Worm (Caenorhabditis elegans) whole organism, L1 larva: ENCODE results near the gene C07G2.5.

Experiments used
- C04F5.9 ChIP-seq: sonication (generic microtip); optimal IDR thresholded peaks from 2 replicates; lab custom pipeline; 2016; ENCODE audit warnings: missing genetic modification characterization, missing compliant biosample characterization
- C34B4.2 ChIP-seq: sonication (generic microtip); optimal IDR thresholded peaks from 2 replicates; lab custom pipeline; 2017; ENCODE audit warnings: mild to moderate bottlenecking, missing genetic modification characterization, missing compliant biosample characterization
- Y116A8C.19 ChIP-seq: sonication (generic microtip); optimal IDR thresholded peaks from 2 replicates; lab custom pipeline; 2016; ENCODE audit warnings: missing compliant biosample characterization, missing genetic modification characterization, borderline replicate concordance
- aly-2 ChIP-seq: fragments of 150-350 bp; optimal IDR thresholded peaks from 2 replicates; lab custom pipeline; 2014; ENCODE audit warnings: missing biosample characterization, missing genetic modification characterization
- blmp-1 ChIP-seq: fragments of 150-350 bp; optimal IDR thresholded peaks from 2 replicates; lab custom pipeline; 2014; ENCODE audit warnings: missing biosample characterization, missing genetic modification characterization
- ceh-63 ChIP-seq: fragments of 200-800 bp; sonication (Bioruptor generic); optimal IDR thresholded peaks from 2 replicates; lab custom pipeline; 2018; ENCODE audit warnings: mild to moderate bottlenecking, missing genetic modification characterization, missing compliant biosample characterization
- ceh-8 ChIP-seq: fragments of 200-800 bp; sonication (Bioruptor generic); optimal IDR thresholded peaks from 2 replicates; lab custom pipeline; 2018; ENCODE audit warnings: mild to moderate bottlenecking, missing genetic modification characterization, moderate library complexity, missing compliant biosample characterization
- ceh-90 ChIP-seq: sonication (generic microtip); optimal IDR thresholded peaks from 2 replicates; lab custom pipeline; 2016; ENCODE audit warnings: missing genetic modification characterization, missing compliant biosample characterization
- dsc-1 ChIP-seq: sonication (generic microtip); optimal IDR thresholded peaks from 2 replicates; lab custom pipeline; 2016; ENCODE audit warnings: mild to moderate bottlenecking, missing genetic modification characterization, missing compliant biosample characterization
- efl-1 ChIP-seq, 4 experiments: fragments of 150-350 bp; optimal IDR thresholded peaks in 3 of 4; peaks in 1 of 4; 1 replicate in 1 of 4; 2 replicates in 3 of 4; lab custom pipeline; 2014; ENCODE audit warnings: missing biosample characterization in 2 of 4, missing genetic modification characterization in 2 of 4, missing genetic modification reagents in 2 of 4
- egl-13 ChIP-seq: sonication (generic microtip); optimal IDR thresholded peaks from 2 replicates; lab custom pipeline; 2016; ENCODE audit warnings: missing genotype, missing genetic modification reagents, missing genetic modification characterization, missing compliant biosample characterization
- elt-2 ChIP-seq: sonication (generic microtip); optimal IDR thresholded peaks from 2 replicates; lab custom pipeline; 2016; ENCODE audit warnings: missing genetic modification characterization, mild to moderate bottlenecking, inconsistent platforms, missing compliant biosample characterization, missing genetic modification reagents
- ets-5 ChIP-seq: fragments of 200-800 bp; sonication (Bioruptor generic); IDR thresholded peaks from 2 replicates; pipeline ENCODE4 v1.3.6; 2022; ENCODE audit warnings: missing genetic modification characterization, missing compliant biosample characterization
- fkh-10 ChIP-seq: sonication (generic microtip); optimal IDR thresholded peaks from 2 replicates; lab custom pipeline; 2017; ENCODE audit warnings: missing biosample characterization, missing genetic modification reagents, missing genetic modification characterization
- fkh-4 ChIP-seq: sonication (generic microtip); optimal IDR thresholded peaks from 2 replicates; lab custom pipeline; 2016; ENCODE audit warnings: missing compliant biosample characterization, missing genetic modification characterization, borderline replicate concordance
- fos-1 ChIP-seq: fragments of 150-350 bp; optimal IDR thresholded peaks from 2 replicates; lab custom pipeline; 2014; ENCODE audit warnings: missing biosample characterization, missing genetic modification characterization
- grh-1 ChIP-seq: fragments of 200-800 bp; sonication (Bioruptor generic); IDR thresholded peaks from 2 replicates; pipeline ENCODE4 v1.3.6; 2022; ENCODE audit warnings: missing genetic modification reagents, missing genetic modification characterization, missing compliant biosample characterization
- hlh-4 ChIP-seq: sonication (generic microtip); optimal IDR thresholded peaks from 2 replicates; lab custom pipeline; 2016; ENCODE audit warnings: mild to moderate bottlenecking, missing genetic modification characterization, missing compliant biosample characterization
- irx-1 ChIP-seq: sonication (generic microtip); optimal IDR thresholded peaks from 2 replicates; lab custom pipeline; 2016; ENCODE audit warnings: missing genetic modification characterization, missing compliant biosample characterization
- jun-1 ChIP-seq: fragments of 150-350 bp; optimal IDR thresholded peaks from 2 replicates; lab custom pipeline; 2014; ENCODE audit warnings: missing biosample characterization, missing genetic modification reagents, missing genetic modification characterization
- lin-13 ChIP-seq: fragments of 150-350 bp; optimal IDR thresholded peaks from 2 replicates; lab custom pipeline; 2014; ENCODE audit warnings: missing biosample characterization, missing genetic modification reagents, missing genetic modification characterization
- lin-15B ChIP-seq: fragments of 150-350 bp; sonication (generic microtip); optimal IDR thresholded peaks from 3 replicates; lab custom pipeline; 2014; ENCODE audit warnings: missing biosample characterization, missing genetic modification characterization
- lir-3 ChIP-seq: sonication (generic microtip); optimal IDR thresholded peaks from 2 replicates; lab custom pipeline; 2016; ENCODE audit warnings: mild to moderate bottlenecking, missing genetic modification characterization, moderate library complexity, missing compliant biosample characterization; ENCODE audit not compliant: poor library complexity
- lsy-2 ChIP-seq, 2 experiments: fragments of 150-350 bp; optimal IDR thresholded peaks; 2 replicates each; lab custom pipeline; 2014; ENCODE audit warnings: missing biosample characterization in 2 of 2, missing genetic modification characterization in 2 of 2
- mab-9 ChIP-seq: fragments of 200-800 bp; sonication (Bioruptor generic); IDR thresholded peaks from 2 replicates; pipeline ENCODE4 v1.3.6; 2022; ENCODE audit warnings: missing genetic modification reagents, missing genetic modification characterization, missing compliant biosample characterization
- mep-1 ChIP-seq: fragments of 150-350 bp; optimal IDR thresholded peaks from 2 replicates; lab custom pipeline; 2014; ENCODE audit warnings: missing biosample characterization, missing genetic modification characterization
- nhr-11 ChIP-seq: fragments of 150-350 bp; optimal IDR thresholded peaks from 2 replicates; lab custom pipeline; 2014; ENCODE audit warnings: missing biosample characterization, missing genetic modification characterization
- nhr-19 ChIP-seq: fragments of 200-800 bp; sonication (Bioruptor generic); conservative IDR thresholded peaks from 2 replicates; pipeline ENCODE4 v1.3.6; 2022; ENCODE audit warnings: missing genetic modification characterization, missing compliant biosample characterization
- nhr-20 ChIP-seq: sonication (generic microtip); optimal IDR thresholded peaks from 2 replicates; lab custom pipeline; 2016; ENCODE audit warnings: mild to moderate bottlenecking, missing genetic modification characterization, missing compliant biosample characterization
- nhr-237 ChIP-seq: fragments of 150-350 bp; optimal IDR thresholded peaks from 2 replicates; lab custom pipeline; 2014; ENCODE audit warnings: missing biosample characterization, missing genetic modification characterization
- nhr-71 ChIP-seq: sonication (generic microtip); optimal IDR thresholded peaks from 2 replicates; lab custom pipeline; 2016; ENCODE audit warnings: mild to moderate bottlenecking, missing genetic modification characterization, moderate library complexity, missing compliant biosample characterization
- nhr-84 ChIP-seq: sonication (generic microtip); optimal IDR thresholded peaks from 2 replicates; lab custom pipeline; 2017; ENCODE audit warnings: missing biosample characterization, missing genetic modification characterization
- nhr-85 ChIP-seq: sonication (generic microtip); peaks from one replicate; lab custom pipeline; 2016; ENCODE audit warnings: missing genetic modification characterization, inconsistent platforms, missing compliant biosample characterization
- pag-3 ChIP-seq: sonication (generic microtip); optimal IDR thresholded peaks from 2 replicates; lab custom pipeline; 2017; ENCODE audit warnings: missing genetic modification characterization, mild to moderate bottlenecking, missing compliant biosample characterization, antibody characterized with exemption, borderline replicate concordance; ENCODE audit not compliant: insufficient read depth
- pax-3 ChIP-seq: fragments of 200-800 bp; sonication (Bioruptor generic); optimal IDR thresholded peaks from 2 replicates; lab custom pipeline; 2018; ENCODE audit warnings: mild to moderate bottlenecking, missing genetic modification characterization, moderate library complexity, missing compliant biosample characterization
- pqm-1 ChIP-seq: sonication (generic microtip); optimal IDR thresholded peaks from 3 replicates; lab custom pipeline; 2017; ENCODE audit warnings: missing biosample characterization, missing genetic modification characterization
- snpc-4 ChIP-seq: fragments of 150-350 bp; optimal IDR thresholded peaks from 2 replicates; lab custom pipeline; 2014; ENCODE audit warnings: missing biosample characterization, missing genetic modification characterization
- sox-4 ChIP-seq: sonication (generic microtip); optimal IDR thresholded peaks from 2 replicates; lab custom pipeline; 2016; ENCODE audit warnings: missing genetic modification characterization, missing compliant biosample characterization
- sup-37 ChIP-seq: fragments of 200-800 bp; sonication (Bioruptor generic); optimal IDR thresholded peaks from 2 replicates; lab custom pipeline; 2018; ENCODE audit warnings: mild to moderate bottlenecking, missing genetic modification characterization, missing compliant biosample characterization
- swsn-7 ChIP-seq: sonication (generic microtip); optimal IDR thresholded peaks from 2 replicates; lab custom pipeline; 2016; ENCODE audit warnings: missing genetic modification characterization, missing compliant biosample characterization
- tlp-1 ChIP-seq: fragments of 150-350 bp; optimal IDR thresholded peaks from 2 replicates; lab custom pipeline; 2014; ENCODE audit warnings: missing biosample characterization, missing genetic modification characterization
- unc-30 ChIP-seq: sonication (generic microtip); optimal IDR thresholded peaks from 2 replicates; lab custom pipeline; 2017; ENCODE audit warnings: missing biosample characterization, missing genetic modification characterization
- unc-62 ChIP-seq: fragments of 150-350 bp; optimal IDR thresholded peaks from 2 replicates; lab custom pipeline; 2014; ENCODE audit warnings: missing biosample characterization, missing genetic modification reagents, missing genetic modification characterization
- unc-86 ChIP-seq: sonication (generic microtip); optimal IDR thresholded peaks from 2 replicates; lab custom pipeline; 2016; ENCODE audit warnings: missing genetic modification characterization, missing compliant biosample characterization
- unc-98 ChIP-seq: fragments of 200-800 bp; sonication (Bioruptor generic); IDR thresholded peaks from 2 replicates; pipeline ENCODE4 v1.3.6; 2022; ENCODE audit warnings: missing genetic modification characterization, missing compliant biosample characterization
- vab-15 ChIP-seq: sonication (generic microtip); optimal IDR thresholded peaks from 2 replicates; lab custom pipeline; 2017; ENCODE audit warnings: missing genotype, mild to moderate bottlenecking, missing genetic modification characterization, missing compliant biosample characterization
- xbp-1 ChIP-seq: sonication (generic microtip); optimal IDR thresholded peaks from 2 replicates; lab custom pipeline; 2016; ENCODE audit warnings: missing genetic modification characterization, missing compliant biosample characterization
- zag-1 ChIP-seq: fragments of 150-350 bp; optimal IDR thresholded peaks from 2 replicates; lab custom pipeline; 2014; ENCODE audit warnings: missing biosample characterization, missing genetic modification characterization

Gene C07G2.5

ce11 chrIII:4506590-4507128, 7.8 kb upstream of the C07G2.5 start:
- TF ChIP-seq efl-1 (optimal IDR thresholded peaks at IDR 0.05; lab: Kevin White, UChicago) (no peak), efl-1 (GFP tag; optimal IDR thresholded peaks at IDR 0.05 in 1 of 2; lab: Kevin White, UChicago) (peak in 1 of 2 experiments; percentile 61), ceh-8 (GFP tag; lab: Kevin White, UChicago) (no peak), C34B4.2 (tag; lab: Kevin White, UChicago) (no peak), nhr-11 (no peak), grh-1 (GFP tag; lab: Robert Waterston, UW) (no peak), nhr-71 (no peak), nhr-20 (no peak), swsn-7 (tag; lab: Kevin White, UChicago) (no peak), ceh-90 (no peak), sox-4 (tag; lab: Kevin White, UChicago) (no peak), unc-30 (tag; lab: Kevin White, UChicago) (no peak), pax-3 (tag; lab: Kevin White, UChicago) (no peak), dsc-1 (tag; lab: Kevin White, UChicago) (no peak), nhr-85 (tag; lab: Kevin White, UChicago) (peak; percentile 38), jun-1 (no peak), nhr-19 (GFP tag; lab: Robert Waterston, UW) (no peak)

- peak; percentile 43 for TF ChIP-seq pqm-1 (tag; lab: Kevin White, UChicago)
- TF ChIP-seq irx-1 (tag; lab: Kevin White, UChicago): no peak
- no peak for TF ChIP-seq C04F5.9
- no peak for TF ChIP-seq fkh-10 (GFP tag; lab: Kevin White, UChicago)
- TF ChIP-seq tlp-1 (tag; lab: Kevin White, UChicago): peak; percentile 26
- peak; percentile 76 for TF ChIP-seq elt-2 (tag; lab: Kevin White, UChicago)
Measured at ce11 chrIII:4506140-4506539, 7.3 kb upstream of the C07G2.5 start.

ce11 chrIII:4505726-4506125, 6.9 kb upstream of the C07G2.5 start:
- TF ChIP-seq nhr-85 (tag; lab: Kevin White, UChicago): no peak
- TF ChIP-seq lsy-2 (tag; optimal IDR thresholded peaks at IDR 0.05; lab: Kevin White, UChicago): peak in 1 of 2 experiments; percentile 58
- TF ChIP-seq egl-13 (tag; lab: Kevin White, UChicago): peak; percentile 64
- no peak for TF ChIP-seq lir-3
- TF ChIP-seq ceh-90: no peak
- peak; percentile 20 for TF ChIP-seq blmp-1
- peak in 1 of 2 experiments; percentile 4 for TF ChIP-seq efl-1 (optimal IDR thresholded peaks at IDR 0.05; lab: Kevin White, UChicago)
- TF ChIP-seq efl-1 (GFP tag; optimal IDR thresholded peaks at IDR 0.05 in 1 of 2; lab: Kevin White, UChicago): no peak
- TF ChIP-seq ets-5 (GFP tag; lab: Robert Waterston, UW): no peak
- no peak for TF ChIP-seq pqm-1 (tag; lab: Kevin White, UChicago)
- TF ChIP-seq ceh-63 (GFP tag; lab: Kevin White, UChicago): no peak
- no peak for TF ChIP-seq nhr-84
- no peak for TF ChIP-seq hlh-4
- TF ChIP-seq sup-37: no peak
- TF ChIP-seq irx-1 (tag; lab: Kevin White, UChicago): no peak
- TF ChIP-seq fos-1 (tag; lab: Kevin White, UChicago): no peak
- TF ChIP-seq lin-15B (tag; lab: Kevin White, UChicago): no peak
- no peak for TF ChIP-seq mab-9 (GFP tag; lab: Robert Waterston, UW)
- no peak for TF ChIP-seq aly-2 (tag; lab: Kevin White, UChicago)
- TF ChIP-seq Y116A8C.19 (tag; lab: Kevin White, UChicago): no peak
- TF ChIP-seq mep-1 (tag; lab: Kevin White, UChicago): no peak
- TF ChIP-seq vab-15 (tag; lab: Kevin White, UChicago): no peak
- no peak for TF ChIP-seq unc-62
- TF ChIP-seq nhr-237 (tag; lab: Kevin White, UChicago): peak; percentile 1
- TF ChIP-seq tlp-1 (tag; lab: Kevin White, UChicago): no peak
- TF ChIP-seq lin-13 (GFP tag; lab: Kevin White, UChicago): no peak
- TF ChIP-seq unc-30 (tag; lab: Kevin White, UChicago): no peak
- peak; percentile 37 for TF ChIP-seq xbp-1 (tag; lab: Kevin White, UChicago)
- TF ChIP-seq fkh-4 (tag; lab: Kevin White, UChicago): peak; percentile 12
- no peak for TF ChIP-seq grh-1 (GFP tag; lab: Robert Waterston, UW)
- peak; percentile 62 for TF ChIP-seq unc-86 (tag; lab: Kevin White, UChicago)
- no peak for TF ChIP-seq elt-2 (tag; lab: Kevin White, UChicago)
- TF ChIP-seq snpc-4 (tag; lab: Kevin White, UChicago): no peak
- TF ChIP-seq zag-1: no peak
- no peak for TF ChIP-seq pag-3
- TF ChIP-seq unc-98: no peak
